Fruit fly (Drosophila melanogaster) whole organism, wandering third instar larva: ENCODE data around the gene Nepl16.
"Not testable (repeated sequence)": the region's sequence is repeated elsewhere in the genome, so short reads cannot be mapped to it uniquely, and the experiment has no call there.

Source experiments
- Abd-B ChIP-seq: fragments of >200 bp; optimal IDR thresholded peaks from 2 replicates; lab custom pipeline; 2017; ENCODE audit warnings: missing biosample characterization, missing genetic modification characterization
- CG32264 ChIP-seq: fragments of 200-800 bp; sonication (Bioruptor generic); optimal IDR thresholded peaks from 2 replicates; lab custom pipeline; 2016; ENCODE audit warnings: missing biosample characterization, missing genetic modification characterization
- Dfd ChIP-seq: fragments of >200 bp; optimal IDR thresholded peaks from 2 replicates; lab custom pipeline; 2017; ENCODE audit warnings: missing biosample characterization, missing genetic modification characterization
- Dif ChIP-seq: fragments of 200-275, 200-300 bp; sonication (Bioruptor generic); optimal IDR thresholded peaks from 2 replicates; lab custom pipeline; 2018; ENCODE audit warnings: missing biosample characterization, missing genetic modification characterization; ENCODE audit not compliant: partially characterized antibody
- HLH106 ChIP-seq: fragments of 200-800 bp; optimal IDR thresholded peaks from 3 replicates; lab custom pipeline; 2019; ENCODE audit warnings: missing biosample characterization, mild to moderate bottlenecking, missing genetic modification characterization, moderate library complexity
- Hnf4 ChIP-seq: fragments of 200-800 bp; sonication (Bioruptor generic); optimal IDR thresholded peaks from 2 replicates; lab custom pipeline; 2016; ENCODE audit warnings: missing biosample characterization, mild to moderate bottlenecking, missing genetic modification characterization
- Hr83 ChIP-seq: fragments of 200-300 bp; sonication (Bioruptor generic); optimal IDR thresholded peaks from 2 replicates; lab custom pipeline; 2016; ENCODE audit warnings: missing biosample characterization, mild to moderate bottlenecking, missing genetic modification characterization, moderate library complexity; ENCODE audit not compliant: poor library complexity, severe bottlenecking
- Jra ChIP-seq: sonication (Bioruptor generic); optimal IDR thresholded peaks from 2 replicates; lab custom pipeline; 2016; ENCODE audit warnings: missing biosample characterization, missing genetic modification characterization
- N ChIP-seq: fragments of >200 bp; optimal IDR thresholded peaks from 2 replicates; lab custom pipeline; 2018; ENCODE audit warnings: missing biosample characterization, missing external identifiers, missing genetic modification characterization
- OdsH ChIP-seq: fragments of 200-800 bp; sonication (Bioruptor generic); optimal IDR thresholded peaks from 2 replicates; lab custom pipeline; 2016; ENCODE audit warnings: missing biosample characterization, mild to moderate bottlenecking, missing genetic modification characterization
- Rel ChIP-seq, 2 experiments: fragments of 200-800 bp; sonication (Bioruptor generic) in 1 of 2; optimal IDR thresholded peaks; 2 replicates in 1 of 2; 3 replicates in 1 of 2; lab custom pipeline; 2016 to 2019; ENCODE audit warnings: mild to moderate bottlenecking in 2 of 2, missing biosample characterization in 2 of 2, missing genetic modification characterization in 2 of 2, moderate library complexity in 1 of 2
- Sp1 ChIP-seq: fragments of 200-800 bp; sonication (Bioruptor generic); optimal IDR thresholded peaks from 3 replicates; lab custom pipeline; 2019; ENCODE audit warnings: missing biosample characterization, mild to moderate bottlenecking, missing genetic modification characterization, moderate library complexity
- Vsx2 ChIP-seq: fragments of 200-300, 225-300 bp; sonication (Bioruptor generic); optimal IDR thresholded peaks from 2 replicates; lab custom pipeline; 2018; ENCODE audit warnings: missing biosample characterization, missing genetic modification characterization; ENCODE audit not compliant: partially characterized antibody
- br ChIP-seq: fragments of 200-800 bp; sonication (Bioruptor generic); optimal IDR thresholded peaks from 2 replicates; lab custom pipeline; 2016; ENCODE audit warnings: missing biosample characterization, missing genetic modification characterization
- brk ChIP-seq: fragments of 200-800 bp; sonication (Bioruptor generic); optimal IDR thresholded peaks from 2 replicates; lab custom pipeline; 2016; ENCODE audit warnings: missing biosample characterization, mild to moderate bottlenecking, missing genetic modification characterization
- dl ChIP-seq, 2 experiments: fragments of 175-275, 200-275 bp in 1 of 2; fragments of 200-275 bp in 1 of 2; sonication (Bioruptor generic); optimal IDR thresholded peaks; lab custom pipeline; 2018; ENCODE audit warnings: mild to moderate bottlenecking in 2 of 2, missing biosample characterization in 2 of 2, missing genetic modification characterization in 2 of 2, moderate library complexity in 2 of 2; ENCODE audit not compliant: partially characterized antibody in 2 of 2, insufficient read depth in 1 of 2
- dmrt93B ChIP-seq: fragments of 200-800 bp; sonication (Bioruptor generic); optimal IDR thresholded peaks from 2 replicates; lab custom pipeline; 2018; ENCODE audit warnings: missing biosample characterization, mild to moderate bottlenecking, missing genetic modification characterization
- dsf ChIP-seq: sonication (Bioruptor generic); optimal IDR thresholded peaks from 2 replicates; lab custom pipeline; 2016; ENCODE audit warnings: missing biosample characterization, missing genetic modification characterization, borderline replicate concordance
- ey ChIP-seq: fragments of 200-800 bp; sonication (Bioruptor generic); optimal IDR thresholded peaks from 2 replicates; lab custom pipeline; 2016; ENCODE audit warnings: missing biosample characterization, missing genetic modification characterization
- foxo ChIP-seq, 2 experiments: fragments of 200-800 bp; sonication (Bioruptor generic); optimal IDR thresholded peaks; 2 replicates in 1 of 2; 3 replicates in 1 of 2; lab custom pipeline; 2016 to 2017; ENCODE audit warnings: missing biosample characterization in 2 of 2, missing genetic modification characterization in 2 of 2
- h ChIP-seq: fragments of 200-800 bp; sonication (Bioruptor generic); optimal IDR thresholded peaks from 3 replicates; lab custom pipeline; 2016; ENCODE audit warnings: missing biosample characterization, mild to moderate bottlenecking, missing genetic modification characterization
- jim ChIP-seq: fragments of 175-275, 200-325 bp; sonication (Bioruptor generic); optimal IDR thresholded peaks from 2 replicates; lab custom pipeline; 2016; ENCODE audit warnings: missing biosample characterization, mild to moderate bottlenecking, missing genetic modification characterization
- lola ChIP-seq: fragments of >200 bp; optimal IDR thresholded peaks from 2 replicates; lab custom pipeline; 2017; ENCODE audit warnings: missing biosample characterization, missing genetic modification characterization
- pan ChIP-seq: fragments of >200 bp; optimal IDR thresholded peaks from 2 replicates; lab custom pipeline; 2017
- psq ChIP-seq: fragments of 200-800 bp; sonication (Bioruptor generic); optimal IDR thresholded peaks from 3 replicates; lab custom pipeline; 2017; ENCODE audit warnings: missing biosample characterization, mild to moderate bottlenecking, missing genetic modification characterization, moderate library complexity
- rgr ChIP-seq: fragments of 200-800 bp; sonication (Bioruptor generic); optimal IDR thresholded peaks from 3 replicates; lab custom pipeline; 2016; ENCODE audit warnings: missing biosample characterization, mild to moderate bottlenecking, missing genetic modification characterization
- sage ChIP-seq: fragments of 200-800 bp; sonication (Bioruptor generic); optimal IDR thresholded peaks from 2 replicates; lab custom pipeline; 2016; ENCODE audit warnings: missing biosample characterization, mild to moderate bottlenecking, missing genetic modification characterization
- sv ChIP-seq: fragments of 200-800 bp; sonication (Bioruptor generic); optimal IDR thresholded peaks from 3 replicates; lab custom pipeline; 2016; ENCODE audit warnings: missing biosample characterization, missing genetic modification characterization
- tai ChIP-seq: sonication (Bioruptor generic); optimal IDR thresholded peaks from 2 replicates; lab custom pipeline; 2016; ENCODE audit warnings: missing biosample characterization, missing genetic modification characterization
- usp ChIP-seq: fragments of >200 bp; optimal IDR thresholded peaks from 2 replicates; lab custom pipeline; 2017; ENCODE audit warnings: missing biosample characterization, missing genetic modification characterization
- woc ChIP-seq: sonication (Bioruptor generic); optimal IDR thresholded peaks from 2 replicates; lab custom pipeline; 2016; ENCODE audit warnings: missing biosample characterization, mild to moderate bottlenecking, missing genetic modification characterization

Gene Nepl16

DNA sequence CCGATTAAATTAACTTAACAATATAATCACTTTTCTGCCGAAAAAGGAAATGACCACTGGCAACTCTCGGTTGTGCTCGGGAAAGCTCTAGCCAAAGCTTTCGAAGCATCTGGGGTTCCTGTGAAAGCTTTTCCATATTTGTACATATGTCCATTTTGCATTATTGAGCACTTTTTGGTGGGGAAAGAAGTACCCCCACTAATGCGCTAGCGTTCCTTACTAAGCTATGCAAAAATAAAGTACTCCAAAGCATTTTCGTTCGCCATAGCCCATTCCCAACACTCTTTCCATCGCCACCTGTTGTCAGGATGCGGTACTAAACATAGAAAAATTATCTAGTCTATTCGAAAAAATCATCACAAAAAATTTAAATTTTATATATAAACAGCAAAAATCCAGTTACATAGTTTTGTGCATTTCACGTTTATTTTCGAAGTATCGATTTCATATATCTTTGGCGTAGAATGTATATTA is at the start of gene Nepl16:
Nepl16 (minus strand) TSS at position 51 of the 474 bp plus-strand sequence.
- no peak for TF ChIP-seq dmrt93B
- TF ChIP-seq sv (GFP tag; lab: Kevin White, UChicago): no peak
- TF ChIP-seq h (GFP tag; lab: Kevin White, UChicago): no peak
- no peak for TF ChIP-seq CG32264 (GFP tag; lab: Kevin White, UChicago)
- no peak for TF ChIP-seq brk
- TF ChIP-seq lola (GFP tag; lab: Kevin White, UChicago): no peak
- no peak for TF ChIP-seq jim (GFP tag; lab: Kevin White, UChicago)
- no peak for TF ChIP-seq Dif (GFP tag; lab: Kevin White, UChicago)
- no peak for TF ChIP-seq Dfd (GFP tag; lab: Kevin White, UChicago)
- no peak for TF ChIP-seq ey
- TF ChIP-seq Rel (GFP tag; optimal IDR thresholded peaks at IDR 0.05; lab: Kevin White, UChicago): no peak
- no peak for TF ChIP-seq Rel (tag; optimal IDR thresholded peaks at IDR 0.05; lab: Kevin White, UChicago)
- no peak for TF ChIP-seq woc (GFP tag; lab: Kevin White, UChicago)

DNA sequence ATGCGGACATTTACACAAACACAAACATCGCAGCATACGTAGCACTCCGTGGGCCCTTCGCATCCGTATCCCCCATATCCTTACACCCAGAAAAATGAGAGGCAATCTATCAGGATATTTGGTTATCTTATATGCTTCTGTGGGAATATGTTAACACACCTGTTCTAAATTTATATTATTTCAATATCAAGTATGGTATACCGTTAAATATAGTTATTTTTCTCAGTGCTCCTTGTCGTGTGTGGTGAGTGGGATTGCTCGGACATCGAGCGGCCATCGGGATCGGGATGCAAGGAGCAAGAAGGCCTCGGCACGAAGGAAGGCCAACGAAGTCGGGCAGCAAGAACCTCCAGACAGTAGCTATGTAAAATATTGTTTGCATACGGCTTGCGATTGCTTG is 49.2 kb upstream of the Nepl16 start:
- no peak for TF ChIP-seq foxo (GFP tag; optimal IDR thresholded peaks at IDR 0.05; lab: Kevin White, UChicago)
- TF ChIP-seq Hnf4 (GFP tag; lab: Kevin White, UChicago): no peak
- no peak for TF ChIP-seq CG32264 (GFP tag; lab: Kevin White, UChicago)
- no peak for TF ChIP-seq dsf
- no peak for TF ChIP-seq HLH106
- TF ChIP-seq tai: no peak

DNA sequence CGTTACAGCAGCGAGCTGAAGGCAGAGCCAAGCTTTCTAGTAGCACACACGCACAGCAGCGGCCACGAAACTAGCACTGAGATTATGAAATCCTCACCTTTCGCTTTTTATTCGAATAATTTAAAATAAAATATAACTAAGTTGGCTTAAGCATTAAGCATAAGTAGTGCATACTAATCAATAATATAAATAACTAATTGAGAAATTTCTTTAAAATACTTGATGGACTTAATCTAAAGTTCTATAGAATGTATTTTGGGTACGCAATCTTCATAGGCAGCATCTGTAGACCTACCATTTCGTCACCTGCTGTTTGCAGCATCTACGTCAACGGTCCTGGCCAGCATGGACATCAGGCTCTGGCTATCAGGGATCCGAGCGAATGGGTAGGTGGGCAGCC is 40.0 kb upstream of the Nepl16 start:
- TF ChIP-seq psq (no peak), CG32264 (GFP tag; lab: Kevin White, UChicago) (no peak), sage (no peak), brk (no peak), Hnf4 (GFP tag; lab: Kevin White, UChicago) (no peak), Vsx2 (GFP tag; lab: Kevin White, UChicago) (no peak), dmrt93B (no peak), OdsH (GFP tag; lab: Kevin White, UChicago) (no peak), tai (no peak), usp (GFP tag; lab: Kevin White, UChicago) (no peak), HLH106 (no peak), Abd-B (GFP tag; lab: Kevin White, UChicago) (no peak), dsf (no peak)
- TF ChIP-seq, all 38 proteins: peak for 0

DNA sequence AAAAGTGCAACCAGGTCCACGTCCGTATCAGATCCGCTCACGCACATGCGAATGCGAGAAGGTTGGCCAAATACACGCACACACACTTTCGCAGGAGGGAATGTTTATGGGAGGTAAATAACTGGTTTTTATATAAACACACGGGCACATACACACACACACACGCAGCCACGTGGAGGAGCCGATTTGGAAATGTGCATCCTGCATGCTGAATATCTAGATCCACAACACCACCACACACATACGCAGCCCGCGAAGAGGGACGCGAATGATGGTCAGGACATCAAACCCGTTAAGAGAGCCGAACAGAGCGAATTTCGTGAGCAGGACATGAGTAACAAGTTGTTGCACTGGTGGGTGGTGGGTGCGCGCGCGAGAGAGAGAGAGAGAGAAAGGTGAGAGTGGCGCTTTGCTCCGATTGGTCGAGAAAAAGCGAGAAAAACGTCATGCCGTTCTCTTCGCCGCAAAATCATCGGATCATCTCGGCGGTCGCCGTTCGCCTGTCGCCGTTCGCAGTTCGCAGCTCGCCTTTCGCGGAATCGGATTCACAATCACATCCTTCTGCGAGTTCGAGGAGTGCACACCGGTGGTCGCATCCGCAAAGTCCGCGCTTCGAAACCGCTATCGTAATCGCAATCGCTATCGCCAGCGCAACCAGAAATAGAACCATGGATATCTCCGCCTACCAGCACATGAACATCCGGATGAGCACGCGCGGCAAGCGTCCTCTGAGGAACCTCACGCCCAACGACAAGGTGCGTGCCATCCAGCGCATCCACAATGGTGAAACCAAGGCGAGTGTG is 25.4 kb upstream of the Nepl16 start, which contains the start of gene danr:
danr (plus strand) TSS at position 508 of the 803 bp plus-strand sequence.
- TF ChIP-seq dl (GFP tag; optimal IDR thresholded peaks at IDR 0.05; lab: Kevin White, UChicago; ENCODE audit: insufficient read depth in 1 of 2, partially characterized antibody in 2 of 2) (peak; percentile 37 to 73), Dif (GFP tag; lab: Kevin White, UChicago) (peak; percentile 68), dmrt93B (no peak), sage (no peak), N (peak; percentile 48)
- TF ChIP-seq, all 38 proteins: peak for 3

DNA sequence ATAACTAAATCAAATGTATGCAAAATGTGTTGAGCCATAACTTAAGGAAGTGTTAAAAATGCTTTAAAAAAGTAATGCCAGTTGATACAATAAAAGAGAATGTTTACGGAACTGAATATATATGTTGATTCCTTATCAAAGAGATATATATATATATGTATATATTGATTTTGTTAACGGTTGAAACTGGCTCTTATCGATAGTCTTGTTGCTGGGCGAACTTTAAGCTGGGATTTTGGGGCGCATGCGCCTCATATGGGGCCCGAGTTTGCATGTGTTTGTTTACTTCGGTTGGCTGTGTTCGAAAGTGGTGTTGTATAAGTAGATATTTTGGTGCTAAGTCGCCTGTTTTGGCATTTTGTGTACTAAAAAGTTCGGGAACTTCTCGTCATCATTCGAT is 18.7 kb upstream of the Nepl16 start, which contains the start of gene Bili:
Bili (plus strand) TSS at position 265 of the 400 bp plus-strand sequence.
- not testable (repeated sequence) for TF ChIP-seq pan (lab: Kevin White, UChicago); foxo (GFP tag; optimal IDR thresholded peaks at IDR 0.05; lab: Kevin White, UChicago); Hr83 (GFP tag; lab: Kevin White, UChicago)

DNA sequence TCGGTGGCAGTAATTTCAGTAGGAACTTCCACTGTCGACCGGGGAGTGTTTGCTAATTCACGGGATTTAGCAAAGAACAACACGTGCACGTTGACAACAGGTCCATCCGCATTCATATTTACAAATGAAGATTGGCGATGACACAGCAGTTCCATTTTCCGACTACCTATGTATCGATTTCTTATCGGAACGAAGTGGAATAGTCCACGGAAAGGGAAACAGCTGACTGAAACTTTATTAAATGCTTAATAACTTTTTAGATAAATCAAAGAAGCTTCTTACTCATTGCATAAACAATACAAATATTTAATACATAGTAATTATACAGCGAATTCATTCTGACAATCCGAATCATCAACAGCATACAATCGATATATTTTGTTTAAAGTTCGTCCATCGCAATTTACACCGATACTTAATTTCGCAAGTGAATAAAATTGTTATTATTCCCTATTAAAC is 14.9 kb upstream of the Nepl16 start, which contains the start of the genes Mocs2A, Mocs2B and Clbn:
Mocs2A (minus strand) TSS at position 129 of the 459 bp plus-strand sequence.
Mocs2B (minus strand) TSS at position 129 of the 459 bp plus-strand sequence.
Clbn (plus strand) TSS at position 272 of the 459 bp plus-strand sequence.
- no peak for TF ChIP-seq dl (GFP tag; optimal IDR thresholded peaks at IDR 0.05; lab: Kevin White, UChicago; ENCODE audit: insufficient read depth in 1 of 2, partially characterized antibody in 2 of 2)
- TF ChIP-seq br (GFP tag; lab: Kevin White, UChicago): no peak
- TF ChIP-seq Sp1 (GFP tag; lab: Kevin White, UChicago): no peak
- TF ChIP-seq rgr (GFP tag; lab: Kevin White, UChicago): no peak
- TF ChIP-seq Abd-B (GFP tag; lab: Kevin White, UChicago): no peak
- no peak for TF ChIP-seq sage
- peak; percentile 12 for TF ChIP-seq h (GFP tag; lab: Kevin White, UChicago)
- no peak for TF ChIP-seq OdsH (GFP tag; lab: Kevin White, UChicago)
- peak; percentile 14 for TF ChIP-seq Jra (GFP tag; lab: Kevin White, UChicago)
